Worm (Caenorhabditis elegans): ENCODE data around the gene cdh-1.

- TF ChIP-seq tbx-37 (GFP tag; conservative IDR thresholded peaks at IDR 0.05) (no peak), ama-1 (optimal IDR thresholded peaks at IDR 0.05) (no peak), ets-7 (tag; optimal IDR thresholded peaks at IDR 0.05) (no peak), tra-4 (tag; optimal IDR thresholded peaks at IDR 0.05) (no peak), F13C5.2 (tag; optimal IDR thresholded peaks at IDR 0.05) (no peak), flt-1 (GFP tag; IDR thresholded peaks at IDR 0.05) (no peak), scrt-1 (GFP tag; IDR thresholded peaks at IDR 0.05) (no peak), B0310.2 (tag; optimal IDR thresholded peaks at IDR 0.05) (no peak), pes-1 (GFP tag; IDR thresholded peaks at IDR 0.05) (no peak), ceh-13 (GFP tag; optimal IDR thresholded peaks at IDR 0.05) (no peak)
Observed at ce11 chrIII:2965534-2965933, 54.8 kb downstream of the cdh-1 start, which contains the start of gene H05C05.2.

Measured in whole organism, early embryonic.